Worm (Caenorhabditis elegans) whole organism, late embryonic: ENCODE results near the gene C17H11.4.

Experiments
- C38D4.7 ChIP-seq: fragments of 200-800 bp; sonication (Bioruptor generic); optimal IDR thresholded peaks from 2 replicates; lab custom pipeline; 2018; ENCODE audit warnings: mild to moderate bottlenecking, missing genetic modification characterization, moderate library complexity, missing compliant biosample characterization
- K02D7.2 ChIP-seq: sonication (generic microtip); optimal IDR thresholded peaks from 2 replicates; lab custom pipeline; 2017; ENCODE audit warnings: mild to moderate bottlenecking, missing genetic modification characterization, missing compliant biosample characterization
- T23F11.4 ChIP-seq: fragments of 200-800 bp; sonication (Bioruptor generic); optimal IDR thresholded peaks from 2 replicates; lab custom pipeline; 2018; ENCODE audit warnings: mild to moderate bottlenecking, missing genetic modification characterization, missing compliant biosample characterization
- Y22D7AL.16 ChIP-seq: sonication (generic microtip); optimal IDR thresholded peaks from 2 replicates; lab custom pipeline; 2016; ENCODE audit warnings: missing genetic modification characterization, missing compliant biosample characterization
- ama-1 ChIP-seq: fragments of 150-350 bp; optimal IDR thresholded peaks from 2 replicates; lab custom pipeline; 2014
- ceh-14 ChIP-seq: sonication (generic microtip); optimal IDR thresholded peaks from 2 replicates; lab custom pipeline; 2016; ENCODE audit warnings: missing genotype, missing genetic modification characterization, missing compliant biosample characterization
- ceh-18 ChIP-seq: sonication (generic microtip); optimal IDR thresholded peaks from 2 replicates; lab custom pipeline; 2016; ENCODE audit warnings: missing genetic modification characterization, missing compliant biosample characterization
- ceh-30 ChIP-seq: fragments of 150-350 bp; optimal IDR thresholded peaks from 2 replicates; lab custom pipeline; 2014; ENCODE audit warnings: missing biosample characterization, missing genetic modification characterization
- ceh-31 ChIP-seq: sonication (generic microtip); optimal IDR thresholded peaks from 2 replicates; lab custom pipeline; 2016; ENCODE audit warnings: missing genetic modification characterization, missing compliant biosample characterization
- ceh-45 ChIP-seq: fragments of 200-800 bp; sonication (Bioruptor generic); IDR thresholded peaks from 2 replicates; pipeline ENCODE4 v1.3.6; 2022; ENCODE audit warnings: missing genetic modification reagents, missing genetic modification characterization, missing compliant biosample characterization
- ceh-6 ChIP-seq: fragments of 200-800 bp; sonication (Bioruptor generic); optimal IDR thresholded peaks from 2 replicates; lab custom pipeline; 2018; ENCODE audit warnings: mild to moderate bottlenecking, missing genetic modification characterization, missing compliant biosample characterization
- dmd-4 ChIP-seq: sonication (generic microtip); optimal IDR thresholded peaks from 2 replicates; lab custom pipeline; 2016; ENCODE audit warnings: borderline replicate concordance, missing genetic modification characterization, missing compliant biosample characterization
- elt-2 ChIP-seq: sonication (generic microtip); optimal IDR thresholded peaks from 2 replicates; lab custom pipeline; 2016; ENCODE audit warnings: missing genetic modification reagents, missing genetic modification characterization, missing compliant biosample characterization
- fkh-10 ChIP-seq: fragments of 150-350 bp; optimal IDR thresholded peaks from 2 replicates; lab custom pipeline; 2014; ENCODE audit warnings: missing biosample characterization, missing genetic modification reagents, missing genetic modification characterization
- hlh-15 ChIP-seq: sonication (generic microtip); optimal IDR thresholded peaks from 2 replicates; lab custom pipeline; 2016; ENCODE audit warnings: missing genetic modification characterization, missing compliant biosample characterization
- hlh-30 ChIP-seq: sonication (generic microtip); optimal IDR thresholded peaks from 2 replicates; lab custom pipeline; 2017; ENCODE audit warnings: antibody characterized with exemption, missing genetic modification characterization, missing compliant biosample characterization; ENCODE audit not compliant: insufficient read depth
- hlh-6 ChIP-seq: sonication (generic microtip); optimal IDR thresholded peaks from 2 replicates; lab custom pipeline; 2016; ENCODE audit warnings: missing genotype, missing genetic modification characterization, missing compliant biosample characterization
- hlh-8 ChIP-seq: sonication (generic microtip); optimal IDR thresholded peaks from 2 replicates; lab custom pipeline; 2016; ENCODE audit warnings: missing genotype, missing genetic modification characterization, missing compliant biosample characterization
- nfya-1 ChIP-seq: sonication (generic microtip); optimal IDR thresholded peaks from 2 replicates; lab custom pipeline; 2017; ENCODE audit warnings: missing genetic modification characterization, mild to moderate bottlenecking, missing compliant biosample characterization, antibody characterized with exemption, moderate library complexity
- nhr-11 ChIP-seq: fragments of 150-350 bp; optimal IDR thresholded peaks from 2 replicates; lab custom pipeline; 2014; ENCODE audit warnings: missing biosample characterization, missing genetic modification characterization
- npax-4 ChIP-seq: sonication (generic microtip); optimal IDR thresholded peaks from 2 replicates; lab custom pipeline; 2016; ENCODE audit warnings: missing genetic modification characterization, missing compliant biosample characterization
- pat-9 ChIP-seq: fragments of 200-800 bp; sonication (Bioruptor generic); optimal IDR thresholded peaks from 2 replicates; lab custom pipeline; 2018; ENCODE audit warnings: mild to moderate bottlenecking, missing genetic modification characterization, moderate library complexity, missing compliant biosample characterization
- pax-1 ChIP-seq: fragments of 150-350 bp; optimal IDR thresholded peaks from 2 replicates; lab custom pipeline; 2014; ENCODE audit warnings: missing biosample characterization, missing genetic modification characterization
- ref-2 ChIP-seq: sonication (generic microtip); optimal IDR thresholded peaks from 2 replicates; lab custom pipeline; 2016; ENCODE audit warnings: missing genetic modification characterization, missing compliant biosample characterization
- sdc-2 ChIP-seq: sonication (generic microtip); optimal IDR thresholded peaks from 2 replicates; lab custom pipeline; 2016; ENCODE audit warnings: missing genotype, missing genetic modification characterization, missing compliant biosample characterization
- tbx-2 ChIP-seq: sonication (generic microtip); optimal IDR thresholded peaks from 2 replicates; lab custom pipeline; 2016; ENCODE audit warnings: missing genetic modification characterization, missing compliant biosample characterization
- tbx-7 ChIP-seq: sonication (generic microtip); optimal IDR thresholded peaks from 2 replicates; lab custom pipeline; 2016; ENCODE audit warnings: missing genotype, missing genetic modification characterization, missing compliant biosample characterization
- ttx-3 ChIP-seq: sonication (generic microtip); optimal IDR thresholded peaks from 2 replicates; lab custom pipeline; 2016; ENCODE audit warnings: missing genetic modification reagents, missing genetic modification characterization, missing compliant biosample characterization
- unc-3 ChIP-seq, 2 experiments: fragments of 200-800 bp in 1 of 2; sonication (Bioruptor generic) in 1 of 2; sonication (generic microtip) in 1 of 2; conservative IDR thresholded peaks in 1 of 2; optimal IDR thresholded peaks in 1 of 2; 2 replicates each; pipeline versions ENCODE4 v1.3.6 to Lab custom; 2016 to 2022; ENCODE audit warnings: missing compliant biosample characterization in 2 of 2, missing genetic modification characterization in 2 of 2, missing genetic modification reagents in 1 of 2
- unc-42 ChIP-seq: sonication (generic microtip); optimal IDR thresholded peaks from 2 replicates; lab custom pipeline; 2016; ENCODE audit warnings: missing genotype, missing genetic modification characterization, missing compliant biosample characterization
- unc-55 ChIP-seq: sonication (generic microtip); optimal IDR thresholded peaks from 2 replicates; lab custom pipeline; 2017; ENCODE audit warnings: missing biosample characterization, missing genetic modification reagents, missing genetic modification characterization
- unc-86 ChIP-seq: sonication (generic microtip); optimal IDR thresholded peaks from 2 replicates; lab custom pipeline; 2016; ENCODE audit warnings: missing genetic modification characterization, missing compliant biosample characterization
- zip-5 ChIP-seq: sonication (generic microtip); optimal IDR thresholded peaks from 2 replicates; lab custom pipeline; 2016; ENCODE audit warnings: missing genetic modification characterization, missing compliant biosample characterization

Gene C17H11.4

DNA sequence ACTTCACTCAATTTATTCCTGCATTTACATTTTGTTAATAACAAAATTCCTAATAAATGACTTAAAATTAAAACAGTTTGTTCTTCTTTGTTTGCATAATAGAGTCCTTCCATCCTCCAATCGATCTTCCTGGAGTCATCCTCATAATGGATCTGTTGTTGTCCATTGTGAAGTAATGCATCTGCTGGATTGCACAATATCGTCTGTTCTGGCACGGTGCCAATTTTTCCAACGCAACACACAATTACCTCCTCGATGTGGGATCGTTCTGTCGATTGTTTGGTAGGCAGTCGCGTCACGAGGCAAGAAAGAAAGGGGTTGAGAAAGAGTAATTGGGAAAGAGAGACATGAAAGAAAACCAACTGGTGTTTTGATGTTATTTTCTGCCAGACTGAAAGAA lies 21.4 kb downstream of the C17H11.4 start:
- TF ChIP-seq K02D7.2 (no peak), nfya-1 (tag; lab: Kevin White, UChicago) (no peak), fkh-10 (GFP tag; lab: Kevin White, UChicago) (no peak), nhr-11 (tag; lab: Kevin White, UChicago) (no peak), hlh-15 (tag; lab: Kevin White, UChicago) (no peak), ceh-31 (peak; percentile 32), Y22D7AL.16 (tag; lab: Kevin White, UChicago) (no peak), ama-1 (lab: Kevin White, UChicago) (peak; percentile 57), T23F11.4 (GFP tag; lab: Kevin White, UChicago) (no peak), unc-86 (tag; lab: Kevin White, UChicago) (no peak), ceh-30 (tag; lab: Kevin White, UChicago) (no peak), hlh-30 (tag; lab: Kevin White, UChicago) (peak; percentile 73)

DNA sequence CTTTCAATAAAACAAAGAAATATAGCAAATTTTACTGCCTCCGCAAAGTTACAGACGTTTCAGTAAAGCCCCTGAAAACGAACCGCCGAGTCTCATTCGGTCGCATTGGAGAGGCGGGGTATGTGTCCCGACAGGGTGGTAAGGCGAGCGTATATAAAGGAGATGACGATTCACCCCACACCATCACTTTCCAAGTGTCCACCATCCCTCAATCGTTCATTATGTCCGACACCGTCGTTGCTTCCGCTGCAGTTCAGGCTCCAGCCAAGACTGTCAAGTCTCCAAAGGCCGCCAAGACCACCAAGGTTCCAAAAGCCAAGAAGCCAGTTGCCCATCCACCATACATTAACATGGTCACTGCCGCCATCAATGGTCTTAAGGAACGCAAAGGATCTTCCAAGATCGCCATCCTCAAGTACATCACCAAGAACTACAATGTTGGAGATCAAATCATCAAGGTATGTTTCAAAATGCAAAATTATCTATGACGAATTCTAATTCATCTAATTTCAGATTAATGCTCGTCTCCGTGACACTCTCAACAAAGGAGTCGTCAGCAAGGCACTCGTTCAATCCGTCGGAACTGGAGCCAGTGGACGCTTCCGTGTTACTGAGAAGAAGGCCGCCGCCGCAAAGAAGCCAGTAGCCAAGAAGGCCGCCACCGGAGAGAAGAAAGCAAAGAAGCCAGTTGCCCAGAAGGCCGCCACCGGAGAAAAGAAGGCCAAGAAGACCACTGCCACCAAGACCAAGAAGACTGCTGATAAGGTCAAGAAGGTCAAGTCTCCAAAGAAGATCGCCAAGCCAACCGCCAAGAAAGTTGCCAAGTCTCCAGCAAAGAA lies 22.2 kb downstream of the C17H11.4 start, which contains the start of gene hil-3:
hil-3 (plus strand) TSS at position 195 of the 839 bp plus-strand sequence.
- TF ChIP-seq ref-2 (tag; lab: Kevin White, UChicago) = peak; percentile 56
- TF ChIP-seq dmd-4 (tag; lab: Kevin White, UChicago) = no peak
- TF ChIP-seq hlh-30 (tag; lab: Kevin White, UChicago) = no peak
- TF ChIP-seq T23F11.4 (GFP tag; lab: Kevin White, UChicago) = no peak
- TF ChIP-seq unc-86 (tag; lab: Kevin White, UChicago) = no peak
- TF ChIP-seq tbx-2 (tag; lab: Kevin White, UChicago) = peak; percentile 36
- peak; percentile 46 for TF ChIP-seq ama-1 (lab: Kevin White, UChicago)
- TF ChIP-seq unc-3 (GFP tag; conservative IDR thresholded peaks at IDR 0.05; lab: Robert Waterston, UW) = no peak
- TF ChIP-seq unc-3 (tag; optimal IDR thresholded peaks at IDR 0.05; lab: Kevin White, UChicago) = no peak
- no peak for TF ChIP-seq hlh-6 (tag; lab: Kevin White, UChicago)
- TF ChIP-seq pat-9 (tag; lab: Kevin White, UChicago) = no peak
- no peak for TF ChIP-seq pax-1
- peak; percentile 26 for TF ChIP-seq ceh-31
- peak; percentile 9 for TF ChIP-seq tbx-7 (tag; lab: Kevin White, UChicago)
- no peak for TF ChIP-seq hlh-8 (tag; lab: Kevin White, UChicago)
- TF ChIP-seq sdc-2 (tag; lab: Kevin White, UChicago) = peak; percentile 19
- TF ChIP-seq npax-4 (tag; lab: Kevin White, UChicago) = no peak
- no peak for TF ChIP-seq ceh-6
- TF ChIP-seq ceh-14 = no peak
- no peak for TF ChIP-seq ttx-3 (tag; lab: Kevin White, UChicago)

DNA sequence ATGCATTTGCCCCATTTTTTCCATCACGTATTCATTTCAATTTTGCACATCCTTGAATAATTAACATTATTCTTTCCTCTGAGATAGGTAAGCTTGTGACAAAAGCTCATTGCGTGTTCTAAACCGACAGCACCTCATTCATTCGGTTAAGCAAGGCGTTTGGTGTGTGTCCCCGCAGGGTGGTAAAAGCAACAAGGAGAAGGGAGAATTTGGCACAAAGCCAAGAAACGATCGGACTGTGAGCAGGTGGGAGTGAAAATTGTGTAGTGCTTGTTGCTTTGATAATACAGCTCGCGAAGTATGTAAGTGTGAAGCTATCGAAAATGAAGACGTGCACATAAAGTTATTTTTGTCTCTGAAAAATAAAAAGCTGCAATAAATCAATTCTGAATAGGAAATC lies 24.3 kb downstream of the C17H11.4 start:
- TF ChIP-seq elt-2 (no peak), unc-42 (tag; lab: Kevin White, UChicago) (peak; percentile 23), Y22D7AL.16 (tag; lab: Kevin White, UChicago) (no peak), C38D4.7 (no peak), dmd-4 (tag; lab: Kevin White, UChicago) (no peak), nfya-1 (tag; lab: Kevin White, UChicago) (peak; percentile 47), T23F11.4 (GFP tag; lab: Kevin White, UChicago) (no peak), sdc-2 (tag; lab: Kevin White, UChicago) (peak; percentile 5), unc-55 (GFP tag; lab: Kevin White, UChicago) (peak; percentile 28), zip-5 (no peak), ceh-31 (peak; percentile 56), ceh-18 (peak; percentile 23), tbx-2 (tag; lab: Kevin White, UChicago) (peak; percentile 62)

DNA sequence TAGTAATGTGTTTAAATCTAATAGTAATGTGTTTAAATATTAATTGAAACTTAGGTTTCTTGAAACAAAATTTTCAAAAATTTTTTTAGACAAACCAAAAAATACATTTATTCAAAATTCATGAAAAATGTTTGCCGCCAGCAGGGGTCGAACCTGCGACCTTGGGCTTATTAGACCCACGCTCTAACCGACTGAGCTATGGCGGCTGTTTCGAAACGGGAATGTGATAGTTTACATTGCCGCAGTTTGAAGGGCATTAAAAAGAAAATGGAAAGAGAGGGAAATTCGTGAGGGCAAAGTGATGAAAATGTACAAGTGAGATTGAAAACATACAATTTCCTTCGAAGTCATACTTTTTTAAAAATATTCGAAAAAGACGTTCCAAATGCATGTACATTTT lies 24.9 kb downstream of the C17H11.4 start:
- TF ChIP-seq ceh-45 (GFP tag; lab: Robert Waterston, UW) (0 out of 2 replicates have a peak, but pooled peaks have one; percentile 17), unc-55 (GFP tag; lab: Kevin White, UChicago) (no peak)
- TF ChIP-seq, all 69 proteins: peak for 1
